Worm (Caenorhabditis elegans): ENCODE results near the gene irld-3.

Gene irld-3

DNA sequence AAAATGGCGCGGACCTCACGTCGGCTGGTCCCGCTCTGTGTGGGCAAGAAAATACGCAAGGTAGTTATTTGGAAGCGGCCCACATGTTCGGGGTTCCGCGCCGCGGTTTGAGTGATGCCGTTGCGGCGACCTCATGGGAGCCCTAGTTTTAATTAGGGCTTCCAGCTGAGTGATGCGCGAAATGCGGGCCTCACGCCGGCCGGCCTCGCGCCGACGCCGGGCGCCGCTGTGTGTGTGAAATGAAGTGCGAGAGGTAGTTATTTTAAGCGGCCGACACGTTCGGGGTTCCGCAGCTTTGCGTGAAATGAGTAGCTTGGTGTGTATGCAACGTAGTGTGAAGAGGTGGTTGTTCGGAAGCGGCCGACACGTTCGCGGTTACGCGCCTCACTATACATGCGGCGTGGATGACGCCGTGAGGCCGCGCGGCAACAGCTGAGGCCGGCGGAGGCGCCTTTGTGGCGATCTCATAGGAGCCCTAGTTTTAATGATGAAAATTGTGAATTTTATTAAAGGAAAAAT, 11.6 kb upstream of the irld-3 start:
- TF ChIP-seq tbx-8 (GFP tag; optimal IDR thresholded peaks at IDR 0.05): no peak
- no peak for TF ChIP-seq lsy-2 (tag; optimal IDR thresholded peaks at IDR 0.05)
- no peak for TF ChIP-seq elt-1 (tag; optimal IDR thresholded peaks at IDR 0.05; ENCODE audit: borderline replicate concordance, insufficient read depth)
- no peak for TF ChIP-seq blmp-1 (tag; optimal IDR thresholded peaks at IDR 0.05)
- no peak for TF ChIP-seq nhr-237 (tag; optimal IDR thresholded peaks at IDR 0.05)
- no peak for TF ChIP-seq ztf-11 (tag; optimal IDR thresholded peaks at IDR 0.05)
- TF ChIP-seq flh-1 (GFP tag; optimal IDR thresholded peaks at IDR 0.05): no peak

- TF ChIP-seq cnd-1 (tag; optimal IDR thresholded peaks at IDR 0.05): no peak
Measured at ce11 chrV:3146932-3147331, 8.5 kb upstream of the irld-3 start, which contains the start of gene srab-11. Gene srab-11 (minus strand): TSS chrV:3147032.

- TF ChIP-seq nhr-76 (tag; optimal IDR thresholded peaks at IDR 0.05): no peak
- no peak for TF ChIP-seq elt-3 (tag; optimal IDR thresholded peaks at IDR 0.05)
- TF ChIP-seq zip-8 (tag; optimal IDR thresholded peaks at IDR 0.05): no peak
- no peak for TF ChIP-seq flh-1 (GFP tag; optimal IDR thresholded peaks at IDR 0.05)
- TF ChIP-seq lin-13 (tag; optimal IDR thresholded peaks at IDR 0.05): no peak
- TF ChIP-seq nhr-2 (tag; optimal IDR thresholded peaks at IDR 0.05): no peak
Measured at ce11 chrV:3145241-3145640, 6.9 kb upstream of the irld-3 start.

DNA sequence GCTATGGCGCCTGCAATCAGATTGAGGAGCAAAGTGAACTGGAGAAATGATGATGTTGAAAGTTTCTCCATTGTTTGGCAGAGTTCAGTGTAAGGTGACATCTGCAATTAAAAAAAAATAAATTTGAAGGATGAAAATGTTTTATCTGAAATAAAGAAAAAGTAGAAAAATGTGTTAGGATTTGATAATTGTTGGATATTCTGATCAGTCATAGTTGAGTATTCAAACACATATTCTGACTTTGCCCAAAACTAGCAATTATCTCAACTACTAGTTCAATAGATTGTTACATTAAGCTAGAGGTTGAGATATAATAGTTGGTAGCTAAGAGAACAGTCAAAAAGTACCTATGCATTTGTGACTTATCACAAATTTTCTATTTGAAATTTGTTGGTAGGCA, 6.1 kb upstream of the irld-3 start, which contains the start of gene srab-10:
TSS of gene srab-10 (minus strand) at position 101 of the 400 bp plus-strand sequence.
- TF ChIP-seq sem-2 (GFP tag; optimal IDR thresholded peaks at IDR 0.05) (no peak), M03D4.4 (tag; optimal IDR thresholded peaks at IDR 0.05) (no peak), flh-1 (GFP tag; optimal IDR thresholded peaks at IDR 0.05) (no peak), zip-8 (tag; optimal IDR thresholded peaks at IDR 0.05) (no peak)

DNA sequence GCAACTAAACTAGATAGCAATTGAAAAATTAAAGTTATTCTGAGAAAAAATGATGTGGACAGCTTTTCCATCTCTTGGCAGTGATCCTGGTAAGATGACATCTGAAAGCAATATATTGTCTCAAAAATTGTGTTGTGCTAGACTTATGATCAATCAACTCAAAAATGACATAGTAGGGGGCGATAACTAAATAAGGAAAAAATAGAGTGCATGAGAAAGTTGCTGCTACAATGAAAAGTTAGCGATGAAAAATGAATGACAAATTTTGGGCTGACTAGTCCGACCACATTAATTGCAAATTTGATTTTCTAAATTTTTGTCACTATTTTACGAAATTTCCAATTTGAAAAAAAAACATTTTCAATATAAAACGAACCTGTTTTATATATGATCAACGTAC, 2.8 kb upstream of the irld-3 start, which contains the start of gene srab-9:
TSS of gene srab-9 (minus strand) at position 101 of the 400 bp plus-strand sequence.
- TF ChIP-seq elt-1 (tag; optimal IDR thresholded peaks at IDR 0.05; ENCODE audit: borderline replicate concordance, insufficient read depth) (no peak), M03D4.4 (tag; optimal IDR thresholded peaks at IDR 0.05) (no peak), nhr-12 (tag; optimal IDR thresholded peaks at IDR 0.05) (no peak), blmp-1 (tag; optimal IDR thresholded peaks at IDR 0.05) (no peak), sem-2 (GFP tag; optimal IDR thresholded peaks at IDR 0.05) (no peak), ces-1 (GFP tag; optimal IDR thresholded peaks at IDR 0.05) (no peak), lin-32 (GFP tag; optimal IDR thresholded peaks at IDR 0.05) (no peak), unc-62 (GFP tag; optimal IDR thresholded peaks at IDR 0.05) (no peak), snpc-4 (tag; optimal IDR thresholded peaks at IDR 0.05) (no peak), ceh-83 (GFP tag; optimal IDR thresholded peaks at IDR 0.05) (no peak)

ce11 chrV:3133293-3133755, 5.1 kb downstream of the irld-3 start, which contains the start of gene F02C9.2:
Gene F02C9.2 (plus strand): TSS chrV:3133705.
- TF ChIP-seq tbx-8 (GFP tag; optimal IDR thresholded peaks at IDR 0.05) (no peak), unc-62 (GFP tag; optimal IDR thresholded peaks at IDR 0.05) (no peak), nhr-2 (tag; optimal IDR thresholded peaks at IDR 0.05) (no peak), drap-1 (GFP tag; optimal IDR thresholded peaks at IDR 0.05) (no peak), elt-1 (tag; optimal IDR thresholded peaks at IDR 0.05; ENCODE audit: borderline replicate concordance, insufficient read depth) (no peak), flh-1 (GFP tag; optimal IDR thresholded peaks at IDR 0.05) (no peak), zip-8 (tag; optimal IDR thresholded peaks at IDR 0.05) (no peak), ces-1 (GFP tag; optimal IDR thresholded peaks at IDR 0.05) (no peak), nhr-12 (tag; optimal IDR thresholded peaks at IDR 0.05) (no peak), mls-2 (tag; optimal IDR thresholded peaks at IDR 0.05) (no peak), lsy-2 (tag; optimal IDR thresholded peaks at IDR 0.05) (no peak), lin-13 (tag; optimal IDR thresholded peaks at IDR 0.05) (no peak), sem-2 (GFP tag; optimal IDR thresholded peaks at IDR 0.05) (no peak), bed-3 (GFP tag; optimal IDR thresholded peaks at IDR 0.05) (no peak), unc-120 (tag; optimal IDR thresholded peaks at IDR 0.05; ENCODE audit: poor library complexity, severe bottlenecking) (no peak)

DNA sequence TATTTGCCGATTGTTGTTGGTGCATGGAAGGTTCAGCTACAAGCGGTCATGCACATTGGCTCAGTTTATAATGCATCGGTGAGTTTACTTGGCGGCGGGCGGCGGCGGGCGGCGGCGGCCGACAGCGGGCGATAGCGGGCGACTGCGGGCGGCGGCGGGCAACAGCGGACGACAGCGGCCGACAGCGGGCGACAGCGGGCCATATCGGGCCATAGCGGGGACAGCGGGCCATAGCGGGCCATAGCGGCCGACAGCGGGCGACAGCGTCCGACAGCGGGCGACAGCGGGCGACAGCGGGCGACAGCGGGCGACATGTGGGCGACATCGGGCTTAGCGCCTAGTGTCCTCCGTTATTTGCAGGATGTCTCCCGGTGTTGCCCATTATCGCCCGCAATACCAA, 6.3 kb downstream of the irld-3 start:
- TF ChIP-seq pha-4 (tag; optimal IDR thresholded peaks at IDR 0.05) (no peak), blmp-1 (tag; optimal IDR thresholded peaks at IDR 0.05) (no peak), mls-2 (tag; optimal IDR thresholded peaks at IDR 0.05) (peak; percentile 34), drap-1 (GFP tag; optimal IDR thresholded peaks at IDR 0.05) (no peak)
